Worm (Caenorhabditis elegans) whole organism, midembryonic: ENCODE results near the gene Y54H5A.2.

Source experiments
- T22C8.4 ChIP-seq: fragments of 200-800 bp; sonication (Bioruptor generic); IDR thresholded peaks from 2 replicates; pipeline ENCODE4 v1.3.6; 2022; ENCODE audit warnings: missing genetic modification characterization, missing compliant biosample characterization
- cog-1 ChIP-seq: sonication (generic microtip); optimal IDR thresholded peaks from 2 replicates; lab custom pipeline; 2016; ENCODE audit warnings: missing genetic modification characterization, missing compliant biosample characterization
- flt-1 ChIP-seq: fragments of 200-800 bp; sonication (Bioruptor generic); IDR thresholded peaks from 2 replicates; pipeline ENCODE4 v1.3.6; 2022; ENCODE audit warnings: missing genetic modification characterization, missing compliant biosample characterization
- klf-2 ChIP-seq: fragments of 200-800 bp; sonication (Bioruptor generic); conservative IDR thresholded peaks from 2 replicates; pipeline ENCODE4 v1.3.6; 2022; ENCODE audit warnings: missing genetic modification reagents, missing genetic modification characterization, missing compliant biosample characterization
- ref-1 ChIP-seq: fragments of 200-800 bp; sonication (Bioruptor generic); conservative IDR thresholded peaks from 2 replicates; pipeline ENCODE4 v1.3.6; 2022; ENCODE audit warnings: missing genetic modification reagents, missing genetic modification characterization, missing compliant biosample characterization
- tab-1 ChIP-seq: fragments of 200-800 bp; sonication (Bioruptor generic); IDR thresholded peaks from 2 replicates; pipeline ENCODE4 v1.3.6; 2022; ENCODE audit warnings: missing genetic modification characterization, missing compliant biosample characterization

- TF ChIP-seq ref-1 (no peak), T22C8.4 (GFP tag; lab: Robert Waterston, UW) (no peak), klf-2 (GFP tag; lab: Robert Waterston, UW) (no peak), flt-1 (GFP tag; lab: Robert Waterston, UW) (no peak), tab-1 (GFP tag; lab: Robert Waterston, UW) (no peak), cog-1 (tag; lab: Kevin White, UChicago) (no peak)
Observed at ce11 chrIII:5181641-5182040, 32.3 kb upstream of the Y54H5A.2 start.
